Fruit fly (Drosophila melanogaster) whole organism, adult: Measurements from ENCODE around the gene CG13875.

ENCODE experiments used
- CG11617 ChIP-seq: fragments of 200-800 bp; sonication (Bioruptor generic); optimal IDR thresholded peaks from 2 replicates; lab custom pipeline; 2017; ENCODE audit warnings: mild to moderate bottlenecking, missing biosample characterization, missing genetic modification reagents, missing genetic modification characterization
- CG12768 ChIP-seq: fragments of 200-800 bp; sonication (Bioruptor generic); optimal IDR thresholded peaks from 2 replicates; lab custom pipeline; 2017; ENCODE audit warnings: missing biosample characterization, missing genetic modification characterization, mild to moderate bottlenecking, moderate library complexity, missing genetic modification reagents
- CG14711 ChIP-seq: fragments of 200-800 bp; sonication (Bioruptor generic); optimal IDR thresholded peaks from 2 replicates; lab custom pipeline; 2018; ENCODE audit warnings: missing biosample characterization, mild to moderate bottlenecking, missing genetic modification characterization, moderate library complexity
- CG1620 ChIP-seq: fragments of 200-800 bp; sonication (Bioruptor generic); optimal IDR thresholded peaks from 2 replicates; lab custom pipeline; 2016; ENCODE audit warnings: missing biosample characterization, missing genetic modification characterization
- CG33017 ChIP-seq: fragments of 200-800 bp; sonication (Bioruptor generic); optimal IDR thresholded peaks from 2 replicates; lab custom pipeline; 2018; ENCODE audit warnings: missing biosample characterization, mild to moderate bottlenecking, missing genetic modification characterization, moderate library complexity
- CG5204 ChIP-seq: fragments of 200-800 bp; sonication (Bioruptor generic); optimal IDR thresholded peaks from 2 replicates; lab custom pipeline; 2016; ENCODE audit warnings: missing biosample characterization, missing genetic modification characterization
- CG7045 ChIP-seq: fragments of 200-800 bp; sonication (Bioruptor generic); optimal IDR thresholded peaks from 2 replicates; lab custom pipeline; 2017; ENCODE audit warnings: missing biosample characterization, mild to moderate bottlenecking, missing genetic modification characterization
- CG7101 ChIP-seq: fragments of 200-800 bp; sonication (Bioruptor generic); optimal IDR thresholded peaks from 2 replicates; lab custom pipeline; 2018; ENCODE audit warnings: missing biosample characterization, mild to moderate bottlenecking, missing genetic modification characterization, moderate library complexity
- Clk ChIP-seq: fragments of 200-800 bp; sonication (Bioruptor generic); optimal IDR thresholded peaks from 2 replicates; lab custom pipeline; 2017; ENCODE audit warnings: missing biosample characterization, missing genetic modification characterization
- Crg-1 ChIP-seq: fragments of 200-800 bp; sonication (Bioruptor generic); optimal IDR thresholded peaks from 2 replicates; lab custom pipeline; 2016; ENCODE audit warnings: missing biosample characterization, missing genetic modification characterization
- Hr96 ChIP-seq: fragments of 200-800 bp; sonication (Bioruptor generic); optimal IDR thresholded peaks from 2 replicates; lab custom pipeline; 2016; ENCODE audit warnings: missing biosample characterization, missing genetic modification characterization
- Mnt ChIP-seq: fragments of 200-800 bp; sonication (Bioruptor generic); optimal IDR thresholded peaks from 2 replicates; lab custom pipeline; 2016; ENCODE audit warnings: missing biosample characterization, mild to moderate bottlenecking, missing genetic modification characterization
- bab1 ChIP-seq: fragments of 200-800 bp; sonication (Bioruptor generic); optimal IDR thresholded peaks from 3 replicates; lab custom pipeline; 2019; ENCODE audit warnings: missing biosample characterization, mild to moderate bottlenecking, missing genetic modification characterization, moderate library complexity
- cic ChIP-seq: fragments of 200-800 bp; sonication (Bioruptor generic); optimal IDR thresholded peaks from 2 replicates; lab custom pipeline; 2017; ENCODE audit warnings: missing biosample characterization, mild to moderate bottlenecking, missing genetic modification characterization, moderate library complexity
- cnc ChIP-seq, 2 experiments: fragments of >200 bp; optimal IDR thresholded peaks; 2 replicates each; lab custom pipeline; 2017
- kay ChIP-seq: fragments of 200-800 bp; sonication (Bioruptor generic); peaks from one replicate; lab custom pipeline; 2016; ENCODE audit warnings: missing biosample characterization, missing genetic modification characterization, borderline replicate concordance
- ovo ChIP-seq: fragments of 200-800 bp; sonication (Bioruptor generic); optimal IDR thresholded peaks from 2 replicates; lab custom pipeline; 2016; ENCODE audit warnings: missing biosample characterization, missing genetic modification characterization
- pad ChIP-seq: fragments of 200-800 bp; sonication (Bioruptor generic); optimal IDR thresholded peaks from 3 replicates; lab custom pipeline; 2017; ENCODE audit warnings: missing biosample characterization, missing genetic modification characterization, mild to moderate bottlenecking, moderate library complexity, missing genetic modification reagents
- tj ChIP-seq: fragments of 200-800 bp; sonication (Bioruptor generic); optimal IDR thresholded peaks from 3 replicates; lab custom pipeline; 2017; ENCODE audit warnings: missing biosample characterization, mild to moderate bottlenecking, missing genetic modification characterization, moderate library complexity
- toe ChIP-seq: fragments of 200-800 bp; sonication (Bioruptor generic); optimal IDR thresholded peaks from 2 replicates; lab custom pipeline; 2016; ENCODE audit warnings: missing biosample characterization, missing genetic modification characterization

CG13875 gene

dm6 chr3L:159406-160084 is 20.2 kb upstream of the CG13875 start:
- TF ChIP-seq CG33017 (tag; lab: Kevin White, UChicago) (no peak), CG1620 (GFP tag; lab: Kevin White, UChicago) (no peak), Crg-1 (GFP tag; lab: Kevin White, UChicago) (no peak), pad (no peak), tj (peak; percentile 7), bab1 (GFP tag; lab: Kevin White, UChicago) (no peak), CG12768 (no peak), CG7101 (tag; lab: Kevin White, UChicago) (no peak), cic (GFP tag; lab: Kevin White, UChicago) (no peak)

- TF ChIP-seq CG33017 (tag; lab: Kevin White, UChicago): peak; percentile 16
- TF ChIP-seq CG14711 (tag; lab: Kevin White, UChicago): peak; percentile 30
- TF ChIP-seq CG12768: peak; percentile 15
- peak; percentile 15 for TF ChIP-seq CG7101 (tag; lab: Kevin White, UChicago)
- TF ChIP-seq CG1620 (GFP tag; lab: Kevin White, UChicago): no peak
- TF ChIP-seq Hr96 (GFP tag; lab: Kevin White, UChicago): no peak
- no peak for TF ChIP-seq kay (GFP tag; lab: Kevin White, UChicago)
- TF ChIP-seq tj: peak; percentile 82
- TF ChIP-seq CG7045: peak; percentile 4
- TF ChIP-seq Clk (GFP tag; lab: Kevin White, UChicago): no peak
- peak; percentile 51 for TF ChIP-seq bab1 (GFP tag; lab: Kevin White, UChicago)
- TF ChIP-seq pad: peak; percentile 1
- TF ChIP-seq Mnt (GFP tag; lab: Kevin White, UChicago): peak; percentile 31
- no peak for TF ChIP-seq toe
- TF ChIP-seq CG11617 (GFP tag; lab: Kevin White, UChicago): no peak
- TF ChIP-seq ovo (GFP tag; lab: Kevin White, UChicago): no peak
- no peak for TF ChIP-seq Crg-1 (GFP tag; lab: Kevin White, UChicago)
- peak; percentile 29 for TF ChIP-seq cic (GFP tag; lab: Kevin White, UChicago)
- TF ChIP-seq cnc (optimal IDR thresholded peaks at IDR 0.05; lab: Kevin White, UChicago): no peak
- TF ChIP-seq CG5204 (GFP tag; lab: Kevin White, UChicago): no peak
Observed at dm6 chr3L:160446-161094, 19.2 kb upstream of the CG13875 start.

dm6 chr3L:161833-162587 is 17.7 kb upstream of the CG13875 start:
- no peak for TF ChIP-seq CG5204 (GFP tag; lab: Kevin White, UChicago)
- TF ChIP-seq cnc (optimal IDR thresholded peaks at IDR 0.05; lab: Kevin White, UChicago): no peak
- no peak for TF ChIP-seq ovo (GFP tag; lab: Kevin White, UChicago)
- no peak for TF ChIP-seq CG33017 (tag; lab: Kevin White, UChicago)
- TF ChIP-seq pad: no peak
- TF ChIP-seq CG7101 (tag; lab: Kevin White, UChicago): no peak
- TF ChIP-seq Clk (GFP tag; lab: Kevin White, UChicago): no peak
- no peak for TF ChIP-seq bab1 (GFP tag; lab: Kevin White, UChicago)
- no peak for TF ChIP-seq CG7045
- TF ChIP-seq Crg-1 (GFP tag; lab: Kevin White, UChicago): no peak
- no peak for TF ChIP-seq CG14711 (tag; lab: Kevin White, UChicago)
- no peak for TF ChIP-seq CG1620 (GFP tag; lab: Kevin White, UChicago)
- no peak for TF ChIP-seq CG11617 (GFP tag; lab: Kevin White, UChicago)
- no peak for TF ChIP-seq kay (GFP tag; lab: Kevin White, UChicago)
- no peak for TF ChIP-seq CG12768
- no peak for TF ChIP-seq Hr96 (GFP tag; lab: Kevin White, UChicago)
- TF ChIP-seq cic (GFP tag; lab: Kevin White, UChicago): no peak

dm6 chr3L:165981-166788 is 13.5 kb upstream of the CG13875 start:
- TF ChIP-seq CG11617 (GFP tag; lab: Kevin White, UChicago) (no peak), CG14711 (tag; lab: Kevin White, UChicago) (no peak), ovo (GFP tag; lab: Kevin White, UChicago) (no peak), CG7045 (no peak), toe (no peak), CG5204 (GFP tag; lab: Kevin White, UChicago) (no peak), cic (GFP tag; lab: Kevin White, UChicago) (no peak), Crg-1 (GFP tag; lab: Kevin White, UChicago) (no peak), Hr96 (GFP tag; lab: Kevin White, UChicago) (no peak), CG33017 (tag; lab: Kevin White, UChicago) (peak; percentile 6), CG7101 (tag; lab: Kevin White, UChicago) (peak; percentile 11), Mnt (GFP tag; lab: Kevin White, UChicago) (no peak), tj (no peak), CG1620 (GFP tag; lab: Kevin White, UChicago) (no peak), cnc (optimal IDR thresholded peaks at IDR 0.05; lab: Kevin White, UChicago) (no peak), CG12768 (peak; percentile 17)
